Worm (Caenorhabditis elegans): Measurements from ENCODE around the gene Y43F8C.16.

DNA sequence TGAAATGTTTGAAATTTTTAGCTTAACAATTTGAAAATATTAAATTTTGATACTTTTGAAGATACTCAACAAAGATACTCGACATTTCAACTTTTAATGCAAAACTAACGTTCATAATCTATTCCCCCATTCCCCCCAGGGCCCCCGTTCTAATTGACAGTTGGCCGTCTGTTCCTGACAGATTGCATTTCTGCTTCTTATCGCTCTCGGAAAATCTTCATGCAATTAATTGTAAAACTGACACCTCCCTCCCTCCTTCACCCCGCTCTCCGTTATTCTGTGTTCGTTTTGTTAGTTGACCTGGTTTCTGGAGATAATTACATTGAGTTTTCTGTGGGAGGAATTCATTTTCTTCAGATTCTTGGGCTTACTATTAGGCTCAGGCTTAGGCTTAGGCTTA lies 2.6 kb upstream of the Y43F8C.16 start:
- TF ChIP-seq xnd-1 (tag; optimal IDR thresholded peaks at IDR 0.05) (no peak), pbrm-1 (GFP tag; IDR thresholded peaks at IDR 0.05) (no peak), F22D6.2 (tag; optimal IDR thresholded peaks at IDR 0.05) (no peak), madf-6 (GFP tag; IDR thresholded peaks at IDR 0.05) (no peak), K11D2.4 (GFP tag; IDR thresholded peaks at IDR 0.05) (no peak), cebp-2 (GFP tag; IDR thresholded peaks at IDR 0.05) (no peak), nfyb-1 (GFP tag; IDR thresholded peaks at IDR 0.05) (no peak), lin-26 (GFP tag; IDR thresholded peaks at IDR 0.05) (no peak), cebp-1 (GFP tag; IDR thresholded peaks at IDR 0.05) (no peak), cebp-1 (tag; optimal IDR thresholded peaks at IDR 0.05) (no peak), hlh-26 (GFP tag; conservative IDR thresholded peaks at IDR 0.05) (no peak), snpc-4 (GFP tag; optimal IDR thresholded peaks at IDR 0.05) (no peak), snpc-4 (tag; optimal IDR thresholded peaks at IDR 0.05) (no peak), ama-1 (optimal IDR thresholded peaks at IDR 0.05) (no peak), ama-1 (GFP tag; optimal IDR thresholded peaks at IDR 0.05) (no peak), sptf-2 (GFP tag; optimal IDR thresholded peaks at IDR 0.05) (no peak), him-1 (tag; optimal IDR thresholded peaks at IDR 0.05) (no peak)
